Fruit fly (Drosophila melanogaster): ENCODE data around the gene CG43845.

CG43845 gene

dm6 chr3R:5568590-5568989 lies 45.7 kb upstream of the CG43845 start, which contains the start of the genes CG2931 and Rheb (continued):
- no peak for TF ChIP-seq Rel (GFP tag; optimal IDR thresholded peaks at IDR 0.05)
- TF ChIP-seq Rel (tag; optimal IDR thresholded peaks at IDR 0.05) = peak; percentile 13
- no peak for TF ChIP-seq CG32264 (GFP tag; optimal IDR thresholded peaks at IDR 0.05)
- peak; percentile 33 for TF ChIP-seq dsf (GFP tag; optimal IDR thresholded peaks at IDR 0.05; ENCODE audit: borderline replicate concordance)
- no peak for TF ChIP-seq Myc (optimal IDR thresholded peaks at IDR 0.05)
- TF ChIP-seq pan (optimal IDR thresholded peaks at IDR 0.05) = no peak
- peak; percentile 69 for TF ChIP-seq Hnf4 (GFP tag; optimal IDR thresholded peaks at IDR 0.05)

dm6 chr3R:5565623-5566022 lies 42.7 kb upstream of the CG43845 start:
- TF ChIP-seq Vsx2 (GFP tag; optimal IDR thresholded peaks at IDR 0.05; ENCODE audit: partially characterized antibody) (no peak), Hnf4 (GFP tag; optimal IDR thresholded peaks at IDR 0.05) (peak; percentile 78), CrebA (GFP tag; optimal IDR thresholded peaks at IDR 0.05; ENCODE audit: borderline replicate concordance) (no peak), Hr78 (GFP tag; optimal IDR thresholded peaks at IDR 0.05) (no peak), ey (GFP tag; optimal IDR thresholded peaks at IDR 0.05) (peak; percentile 83), woc (GFP tag; optimal IDR thresholded peaks at IDR 0.05) (no peak), rgr (GFP tag; optimal IDR thresholded peaks at IDR 0.05) (peak; percentile 86), sv (GFP tag; optimal IDR thresholded peaks at IDR 0.05) (peak; percentile 70), CG32264 (GFP tag; optimal IDR thresholded peaks at IDR 0.05) (peak; percentile 43), Jra (GFP tag; optimal IDR thresholded peaks at IDR 0.05) (peak; percentile 61), psq (GFP tag; optimal IDR thresholded peaks at IDR 0.05) (peak; percentile 64), usp (GFP tag; optimal IDR thresholded peaks at IDR 0.05) (no peak), br (GFP tag; optimal IDR thresholded peaks at IDR 0.05) (peak; percentile 88), h (GFP tag; optimal IDR thresholded peaks at IDR 0.05) (peak; percentile 93), brk (GFP tag; optimal IDR thresholded peaks at IDR 0.05) (no peak), Hr83 (GFP tag; optimal IDR thresholded peaks at IDR 0.05; ENCODE audit: poor library complexity, severe bottlenecking) (no peak), Rel (GFP tag; optimal IDR thresholded peaks at IDR 0.05) (peak; percentile 26), Rel (tag; optimal IDR thresholded peaks at IDR 0.05) (no peak), sage (GFP tag; optimal IDR thresholded peaks at IDR 0.05) (no peak), OdsH (GFP tag; optimal IDR thresholded peaks at IDR 0.05) (peak; percentile 80), HLH106 (tag; optimal IDR thresholded peaks at IDR 0.05) (peak; percentile 72), Mio (GFP tag; optimal IDR thresholded peaks at IDR 0.05) (no peak), foxo (GFP tag; optimal IDR thresholded peaks at IDR 0.05) (peak; percentile 68 to 84), Sp1 (GFP tag; optimal IDR thresholded peaks at IDR 0.05) (peak; percentile 74)

- TF ChIP-seq jim (GFP tag; optimal IDR thresholded peaks at IDR 0.05) = no peak
- TF ChIP-seq Rel (GFP tag; optimal IDR thresholded peaks at IDR 0.05) = no peak
- peak; percentile 88 for TF ChIP-seq Rel (tag; optimal IDR thresholded peaks at IDR 0.05)
These were observed 41.9 kb upstream of the CG43845 start, which contains the start of the genes CG14671 and CG12746 for dm6 chr3R:5564775-5565190. TSS of gene CG14671 (minus strand) at chr3R:5564815. TSS of gene CG12746 (plus strand) at chr3R:5564865.

- TF ChIP-seq jim (GFP tag; optimal IDR thresholded peaks at IDR 0.05) (no peak), Rel (GFP tag; optimal IDR thresholded peaks at IDR 0.05) (no peak), Rel (tag; optimal IDR thresholded peaks at IDR 0.05) (peak; percentile 41), tai (GFP tag; optimal IDR thresholded peaks at IDR 0.05) (no peak), sv (GFP tag; optimal IDR thresholded peaks at IDR 0.05) (no peak), dsf (GFP tag; optimal IDR thresholded peaks at IDR 0.05; ENCODE audit: borderline replicate concordance) (no peak)
These were observed 40.5 kb upstream of the CG43845 start, which contains the start of gene Pi4KIIalpha for dm6 chr3R:5563420-5563819. TSS of gene Pi4KIIalpha (minus strand) at chr3R:5563652.

dm6 chr3R:5562956-5563355 lies 40.0 kb upstream of the CG43845 start:
- TF ChIP-seq Sp1 (GFP tag; optimal IDR thresholded peaks at IDR 0.05) (no peak), sage (GFP tag; optimal IDR thresholded peaks at IDR 0.05) (no peak), woc (GFP tag; optimal IDR thresholded peaks at IDR 0.05) (no peak), fru (GFP tag; optimal IDR thresholded peaks at IDR 0.05) (no peak), pan (optimal IDR thresholded peaks at IDR 0.05) (no peak), Hr83 (GFP tag; optimal IDR thresholded peaks at IDR 0.05; ENCODE audit: poor library complexity, severe bottlenecking) (no peak), sv (GFP tag; optimal IDR thresholded peaks at IDR 0.05) (no peak)

dm6 chr3R:5554852-5555251 lies 31.9 kb upstream of the CG43845 start, which contains the start of gene Snm1:
TSS of gene Snm1 (plus strand) at chr3R:5555084.
- peak; percentile 71 for TF ChIP-seq Dif (GFP tag; optimal IDR thresholded peaks at IDR 0.05; ENCODE audit: partially characterized antibody)
- TF ChIP-seq sage (GFP tag; optimal IDR thresholded peaks at IDR 0.05) = no peak
- TF ChIP-seq brk (GFP tag; optimal IDR thresholded peaks at IDR 0.05) = no peak
- no peak for TF ChIP-seq Myc (optimal IDR thresholded peaks at IDR 0.05)
- no peak for TF ChIP-seq pan (optimal IDR thresholded peaks at IDR 0.05)
- no peak for TF ChIP-seq Sp1 (GFP tag; optimal IDR thresholded peaks at IDR 0.05)
- no peak for TF ChIP-seq fru (GFP tag; optimal IDR thresholded peaks at IDR 0.05)
- TF ChIP-seq Abd-B (GFP tag; optimal IDR thresholded peaks at IDR 0.05) = no peak
- no peak for TF ChIP-seq Hr78 (GFP tag; optimal IDR thresholded peaks at IDR 0.05)
- no peak for TF ChIP-seq tai (GFP tag; optimal IDR thresholded peaks at IDR 0.05)
- peak; percentile 91 for TF ChIP-seq Vsx2 (GFP tag; optimal IDR thresholded peaks at IDR 0.05; ENCODE audit: partially characterized antibody)
- TF ChIP-seq OdsH (GFP tag; optimal IDR thresholded peaks at IDR 0.05) = no peak
- no peak for TF ChIP-seq foxo (GFP tag; optimal IDR thresholded peaks at IDR 0.05)
- no peak for TF ChIP-seq CrebA (GFP tag; optimal IDR thresholded peaks at IDR 0.05; ENCODE audit: borderline replicate concordance)

Data from whole organism, wandering third instar larva.